Worm (Caenorhabditis elegans): ENCODE measurements around the gene vps-15.

vps-15 gene

DNA sequence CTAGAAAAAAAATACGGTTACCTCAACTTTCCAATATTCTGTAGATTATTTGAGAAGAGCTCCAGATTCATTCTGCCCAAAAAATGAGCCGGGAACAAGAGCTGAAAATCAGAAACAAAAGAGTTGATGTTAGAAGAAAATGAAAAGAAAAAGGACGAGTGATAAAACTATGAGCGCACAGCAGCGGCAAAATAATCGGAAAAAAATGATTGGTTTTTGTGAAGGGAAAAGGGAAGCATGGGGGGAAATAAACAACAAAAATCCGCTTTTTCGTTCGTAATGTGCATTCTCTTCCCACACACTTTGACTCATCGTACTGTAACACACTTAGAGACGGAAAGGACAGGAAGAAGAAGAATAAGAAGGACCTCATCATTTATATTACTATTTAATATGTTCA is 22.3 kb downstream of the vps-15 start, which contains the start of gene ZK930.2:
TSS of gene ZK930.2 (minus strand) at position 101 of the 400 bp plus-strand sequence.
- TF ChIP-seq hlh-4 (tag; optimal IDR thresholded peaks at IDR 0.05) (no peak), efl-1 (optimal IDR thresholded peaks at IDR 0.05) (no peak), efl-1 (GFP tag; optimal IDR thresholded peaks at IDR 0.05 in 1 of 2) (peak in 1 of 2 experiments; percentile 27)

DNA sequence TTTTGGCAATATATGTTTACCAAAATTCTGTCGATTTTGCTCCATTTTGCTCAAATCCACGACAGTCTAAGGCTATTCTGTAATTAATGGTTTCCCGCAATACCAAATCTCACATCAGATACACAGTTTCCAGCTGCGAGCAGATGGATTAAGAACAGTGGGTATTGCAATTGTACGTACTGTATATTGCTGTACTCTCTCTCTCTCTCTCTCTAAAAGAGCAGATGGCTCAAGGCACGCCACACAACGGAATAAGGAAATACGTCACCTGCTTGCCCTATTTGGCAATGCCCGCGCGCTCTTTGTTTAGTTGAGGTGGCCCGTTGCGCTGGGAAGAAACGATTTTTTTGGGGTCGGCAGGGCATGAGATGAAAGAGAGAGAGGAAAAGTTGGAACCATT is 25.1 kb downstream of the vps-15 start:
- peak in 1 of 2 experiments; percentile 62 for TF ChIP-seq ztf-11 (tag; optimal IDR thresholded peaks at IDR 0.05)
- TF ChIP-seq lsy-2 (tag; optimal IDR thresholded peaks at IDR 0.05) = no peak
- TF ChIP-seq nhr-85 (tag) = peak; percentile 72
- TF ChIP-seq ceh-82 (tag; optimal IDR thresholded peaks at IDR 0.05) = no peak
- no peak for TF ChIP-seq mef-2 (tag; optimal IDR thresholded peaks at IDR 0.05)
- no peak for TF ChIP-seq zip-4 (GFP tag; optimal IDR thresholded peaks at IDR 0.05)

ce11 chrII:11889420-11890075 is 26.1 kb downstream of the vps-15 start:
- TF ChIP-seq ama-1 (optimal IDR thresholded peaks at IDR 0.05) = no peak
- no peak for TF ChIP-seq zip-4 (GFP tag; optimal IDR thresholded peaks at IDR 0.05)
- TF ChIP-seq swsn-7 (tag; optimal IDR thresholded peaks at IDR 0.05) = peak; percentile 18
- TF ChIP-seq lin-39 (tag; optimal IDR thresholded peaks at IDR 0.05) = no peak
- no peak for TF ChIP-seq lin-13 (GFP tag; optimal IDR thresholded peaks at IDR 0.05)
- peak; percentile 83 for TF ChIP-seq blmp-1 (tag; optimal IDR thresholded peaks at IDR 0.05)
- TF ChIP-seq lin-35 (GFP tag; optimal IDR thresholded peaks at IDR 0.05) = peak in 1 of 2 experiments; percentile 43
- no peak for TF ChIP-seq efl-1 (optimal IDR thresholded peaks at IDR 0.05)
- peak in 1 of 2 experiments; percentile 92 for TF ChIP-seq efl-1 (GFP tag; optimal IDR thresholded peaks at IDR 0.05 in 1 of 2)
- no peak for TF ChIP-seq nhr-47 (tag; optimal IDR thresholded peaks at IDR 0.05)
- peak; percentile 26 for TF ChIP-seq C16A3.4 (tag; optimal IDR thresholded peaks at IDR 0.05)
- peak; percentile 55 for TF ChIP-seq snu-23 (GFP tag; optimal IDR thresholded peaks at IDR 0.05)
- TF ChIP-seq efl-3 (GFP tag; optimal IDR thresholded peaks at IDR 0.05) = no peak
- no peak for TF ChIP-seq mdl-1 (tag; optimal IDR thresholded peaks at IDR 0.05)
- TF ChIP-seq lsy-2 (tag; optimal IDR thresholded peaks at IDR 0.05) = peak in 1 of 2 experiments; percentile 30
- peak; percentile 54 for TF ChIP-seq nhr-20 (tag; optimal IDR thresholded peaks at IDR 0.05)
- peak in 2 of 3 experiments; percentile 10 to 13 for TF ChIP-seq dpl-1 (GFP tag; optimal IDR thresholded peaks at IDR 0.05)
- peak; percentile 2 for TF ChIP-seq tbx-2 (tag; optimal IDR thresholded peaks at IDR 0.05)
- TF ChIP-seq nhr-71 (tag; optimal IDR thresholded peaks at IDR 0.05) = peak; percentile 18
- TF ChIP-seq skn-1 (tag; optimal IDR thresholded peaks at IDR 0.05) = no peak
- peak; percentile 4 for TF ChIP-seq mep-1 (tag; optimal IDR thresholded peaks at IDR 0.05)
- no peak for TF ChIP-seq ceh-88 (GFP tag; IDR thresholded peaks at IDR 0.05)
- TF ChIP-seq unc-86 (tag; optimal IDR thresholded peaks at IDR 0.05) = no peak
- peak in 1 of 2 experiments; percentile 50 for TF ChIP-seq ztf-11 (tag; optimal IDR thresholded peaks at IDR 0.05)
- TF ChIP-seq ceh-63 (GFP tag; optimal IDR thresholded peaks at IDR 0.05) = no peak
- TF ChIP-seq pqm-1 (tag; optimal IDR thresholded peaks at IDR 0.05) = no peak
- no peak for TF ChIP-seq sptf-1 (tag; optimal IDR thresholded peaks at IDR 0.05)
- peak; percentile 83 for TF ChIP-seq nhr-85 (tag)
- no peak for TF ChIP-seq hlh-17 (GFP tag; optimal IDR thresholded peaks at IDR 0.05; ENCODE audit: borderline replicate concordance)
- TF ChIP-seq nhr-90 (tag; optimal IDR thresholded peaks at IDR 0.05; ENCODE audit: poor library complexity) = peak; percentile 33
- no peak for TF ChIP-seq elt-3 (tag; optimal IDR thresholded peaks at IDR 0.05)
- TF ChIP-seq C04F5.9 (tag; optimal IDR thresholded peaks at IDR 0.05) = no peak
- peak; percentile 24 for TF ChIP-seq rnt-1 (tag; optimal IDR thresholded peaks at IDR 0.05)
- no peak for TF ChIP-seq aha-1 (tag; optimal IDR thresholded peaks at IDR 0.05)
- no peak for TF ChIP-seq ceh-8 (GFP tag; optimal IDR thresholded peaks at IDR 0.05)
- 0 out of 2 replicates have a peak, but pooled peaks have one; percentile 7 for TF ChIP-seq nhr-19 (GFP tag; conservative IDR thresholded peaks at IDR 0.05)

Measured in whole organism, L1 larva.